Worm (Caenorhabditis elegans) whole organism, L3 larva: ENCODE data around the gene clc-7.

Source experiments
- R02D3.7 ChIP-seq: fragments of 150-350 bp; optimal IDR thresholded peaks from 2 replicates; lab custom pipeline; 2014; ENCODE audit warnings: missing biosample characterization, missing genetic modification characterization
- ama-1 ChIP-seq: fragments of 150-350 bp; optimal IDR thresholded peaks from 2 replicates; lab custom pipeline; 2018
- ceh-16 ChIP-seq: sonication (generic microtip); optimal IDR thresholded peaks from 2 replicates; lab custom pipeline; 2017; ENCODE audit warnings: missing biosample characterization, missing genetic modification characterization
- ceh-9 ChIP-seq: sonication (generic microtip); optimal IDR thresholded peaks from 2 replicates; lab custom pipeline; 2018; ENCODE audit warnings: missing biosample characterization, missing genetic modification characterization
- daf-12 ChIP-seq: fragments of 150-350 bp; optimal IDR thresholded peaks from 2 replicates; lab custom pipeline; 2014; ENCODE audit warnings: missing biosample characterization, missing genetic modification reagents, missing genetic modification characterization
- egl-5 ChIP-seq: fragments of 150-350 bp; optimal IDR thresholded peaks from 2 replicates; lab custom pipeline; 2017; ENCODE audit warnings: missing biosample characterization, missing genetic modification reagents, missing genetic modification characterization, inconsistent platforms
- elt-1 ChIP-seq: fragments of 150-350 bp; optimal IDR thresholded peaks from 2 replicates; lab custom pipeline; 2014; ENCODE audit warnings: missing biosample characterization, missing genetic modification characterization
- elt-2 ChIP-seq: sonication (generic microtip); optimal IDR thresholded peaks from 2 replicates; lab custom pipeline; 2016; ENCODE audit warnings: missing genetic modification reagents, mild to moderate bottlenecking, missing genetic modification characterization, missing compliant biosample characterization
- elt-3 ChIP-seq, 3 experiments: fragments of 150-350 bp in 1 of 3; sonication (generic microtip) in 2 of 3; optimal IDR thresholded peaks; 2 replicates in 2 of 3; 4 replicates in 1 of 3; lab custom pipeline; 2014 to 2017; ENCODE audit warnings: missing biosample characterization in 3 of 3, missing genetic modification characterization in 3 of 3
- fkh-2 ChIP-seq: fragments of 150-350 bp; optimal IDR thresholded peaks from 2 replicates; lab custom pipeline; 2014; ENCODE audit warnings: missing biosample characterization, missing genetic modification reagents, missing genetic modification characterization
- fos-1 ChIP-seq: fragments of 150-350 bp; optimal IDR thresholded peaks from 2 replicates; lab custom pipeline; 2014; ENCODE audit warnings: missing biosample characterization, missing genetic modification characterization
- hmg-11 ChIP-seq: sonication (generic microtip); optimal IDR thresholded peaks from 2 replicates; lab custom pipeline; 2016; ENCODE audit warnings: missing genetic modification characterization, missing compliant biosample characterization
- jun-1 ChIP-seq: fragments of 150-350 bp; optimal IDR thresholded peaks from 2 replicates; lab custom pipeline; 2014; ENCODE audit warnings: missing biosample characterization, missing genetic modification reagents, missing genetic modification characterization
- lin-15B ChIP-seq: fragments of 150-350 bp; optimal IDR thresholded peaks from 2 replicates; lab custom pipeline; 2014; ENCODE audit warnings: missing biosample characterization, missing genetic modification characterization
- lsy-12 ChIP-seq: sonication (generic microtip); optimal IDR thresholded peaks from 2 replicates; lab custom pipeline; 2016; ENCODE audit warnings: mild to moderate bottlenecking, missing genetic modification characterization, missing compliant biosample characterization
- mml-1 ChIP-seq: fragments of 150-350 bp; sonication (generic microtip); optimal IDR thresholded peaks from 3 replicates; lab custom pipeline; 2014; ENCODE audit warnings: missing biosample characterization, missing genetic modification characterization
- nhr-11 ChIP-seq: fragments of 150-350 bp; optimal IDR thresholded peaks from 2 replicates; lab custom pipeline; 2014; ENCODE audit warnings: missing biosample characterization, missing genetic modification characterization
- nhr-12 ChIP-seq: fragments of 150-350 bp; optimal IDR thresholded peaks from 2 replicates; lab custom pipeline; 2014; ENCODE audit warnings: missing biosample characterization, missing genetic modification characterization
- nhr-23 ChIP-seq: fragments of 150-350 bp; optimal IDR thresholded peaks from 2 replicates; lab custom pipeline; 2014; ENCODE audit warnings: missing biosample characterization, missing genetic modification reagents, missing genetic modification characterization
- nhr-25 ChIP-seq: sonication (generic microtip); optimal IDR thresholded peaks from 2 replicates; lab custom pipeline; 2017; ENCODE audit warnings: missing biosample characterization, missing genetic modification characterization
- nhr-67 ChIP-seq: fragments of 150-350 bp; optimal IDR thresholded peaks from 2 replicates; lab custom pipeline; 2014; ENCODE audit warnings: missing biosample characterization, missing genetic modification characterization
- nhr-77 ChIP-seq: fragments of 150-350 bp; optimal IDR thresholded peaks from 2 replicates; lab custom pipeline; 2014; ENCODE audit warnings: missing biosample characterization, missing genetic modification characterization
- pha-4 ChIP-seq: fragments of 150-350 bp; optimal IDR thresholded peaks from 2 replicates; lab custom pipeline; 2014; ENCODE audit warnings: missing biosample characterization, missing genetic modification reagents, missing genetic modification characterization
- pqm-1 ChIP-seq: fragments of 150-350 bp; optimal IDR thresholded peaks from 2 replicates; lab custom pipeline; 2017; ENCODE audit warnings: missing biosample characterization, missing genetic modification characterization, inconsistent platforms
- skn-1 ChIP-seq: fragments of 150-350 bp; optimal IDR thresholded peaks from 2 replicates; lab custom pipeline; 2014; ENCODE audit warnings: missing biosample characterization, missing genetic modification characterization
- snpc-4 ChIP-seq: fragments of 150-350 bp; optimal IDR thresholded peaks from 2 replicates; lab custom pipeline; 2014; ENCODE audit warnings: missing biosample characterization, missing genetic modification characterization
- unc-62 ChIP-seq: fragments of 150-350 bp; sonication (generic microtip); optimal IDR thresholded peaks from 4 replicates; lab custom pipeline; 2014; ENCODE audit warnings: missing biosample characterization, missing genetic modification reagents, missing genetic modification characterization
- ztf-4 ChIP-seq: fragments of 150-350 bp; optimal IDR thresholded peaks from 2 replicates; lab custom pipeline; 2014; ENCODE audit warnings: missing biosample characterization, missing genetic modification characterization

clc-7 gene

DNA sequence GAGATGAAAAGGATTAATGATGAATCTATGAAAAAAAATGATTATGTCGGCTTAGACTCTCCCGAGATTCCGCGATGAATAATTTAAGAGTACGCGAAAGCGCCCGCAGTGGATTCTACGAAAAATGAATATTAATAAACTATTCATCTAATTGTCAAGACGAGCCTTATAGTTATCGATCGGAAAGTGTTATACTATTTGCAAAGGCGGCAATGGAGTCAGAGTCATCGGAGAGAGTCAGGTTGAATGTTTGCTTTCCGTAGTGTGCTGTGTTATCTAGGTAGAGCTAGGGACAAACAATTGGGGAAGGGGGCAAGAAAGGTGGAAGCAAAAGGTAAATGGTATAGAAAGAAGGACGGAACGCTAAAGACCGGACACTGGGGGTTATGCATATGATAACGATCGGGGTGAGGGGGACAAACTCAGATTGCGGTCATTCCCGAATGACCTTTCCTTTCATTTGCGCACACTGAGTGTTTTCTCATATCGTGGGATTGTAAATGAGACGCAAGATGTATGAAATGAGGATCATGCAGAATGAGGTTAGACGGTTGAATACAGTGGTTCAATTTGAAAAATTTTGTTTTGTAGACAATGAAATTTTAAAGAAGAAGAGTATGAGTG, 55.0 kb downstream of the clc-7 start:
- TF ChIP-seq lin-15B (tag; lab: Kevin White, UChicago) (no peak), mml-1 (no peak), egl-5 (tag; lab: Kevin White, UChicago) (no peak), nhr-77 (tag; lab: Kevin White, UChicago) (no peak), skn-1 (no peak), ama-1 (lab: Kevin White, UChicago) (no peak), nhr-67 (no peak), pha-4 (tag; lab: Kevin White, UChicago) (peak; percentile 85), nhr-11 (tag; lab: Kevin White, UChicago) (no peak), ceh-16 (tag; lab: Kevin White, UChicago) (no peak), ztf-4 (no peak), R02D3.7 (tag; lab: Kevin White, UChicago) (no peak), unc-62 (GFP tag; lab: Kevin White, UChicago) (no peak), nhr-12 (tag; lab: Kevin White, UChicago) (no peak), elt-1 (no peak), elt-2 (tag; lab: Kevin White, UChicago) (peak; percentile 22), nhr-25 (tag; lab: Kevin White, UChicago) (peak; percentile 26), jun-1 (tag; lab: Kevin White, UChicago) (no peak), lsy-12 (tag; lab: Kevin White, UChicago) (no peak), pqm-1 (tag; lab: Kevin White, UChicago) (peak; percentile 30), ceh-9 (no peak), daf-12 (tag; lab: Kevin White, UChicago) (no peak), fkh-2 (tag; lab: Kevin White, UChicago) (no peak), nhr-23 (peak; percentile 18), snpc-4 (tag; lab: Kevin White, UChicago) (no peak), elt-3 (tag; optimal IDR thresholded peaks at IDR 0.05; lab: Kevin White, UChicago) (no peak), hmg-11 (tag; lab: Kevin White, UChicago) (no peak), fos-1 (tag; lab: Kevin White, UChicago) (no peak)
